Fruit fly (Drosophila melanogaster) whole organism, wandering third instar larva: ENCODE data around the gene CG32260.

ENCODE experiments used
- CG32264 ChIP-seq: fragments of 200-800 bp; sonication (Bioruptor generic); optimal IDR thresholded peaks from 2 replicates; lab custom pipeline; 2016; ENCODE audit warnings: missing biosample characterization, missing genetic modification characterization
- Hr78 ChIP-seq: fragments of >200 bp; optimal IDR thresholded peaks from 2 replicates; lab custom pipeline; 2017; ENCODE audit warnings: missing biosample characterization, missing genetic modification characterization
- Hr83 ChIP-seq: fragments of 200-300 bp; sonication (Bioruptor generic); optimal IDR thresholded peaks from 2 replicates; lab custom pipeline; 2016; ENCODE audit warnings: missing biosample characterization, mild to moderate bottlenecking, missing genetic modification characterization, moderate library complexity; ENCODE audit not compliant: poor library complexity, severe bottlenecking
- Myc ChIP-seq: fragments of >200 bp; optimal IDR thresholded peaks from 2 replicates; lab custom pipeline; 2017

dm6 chr3L:4115107-4115506 is 27.1 kb upstream of the CG32260 start:
- TF ChIP-seq Hr83 (GFP tag; lab: Kevin White, UChicago) (no peak), Myc (lab: Kevin White, UChicago) (no peak), CG32264 (no peak), Hr78 (GFP tag; lab: Kevin White, UChicago) (no peak)
